Fruit fly (Drosophila melanogaster): Measurements from ENCODE around the gene Fhos.

DNA sequence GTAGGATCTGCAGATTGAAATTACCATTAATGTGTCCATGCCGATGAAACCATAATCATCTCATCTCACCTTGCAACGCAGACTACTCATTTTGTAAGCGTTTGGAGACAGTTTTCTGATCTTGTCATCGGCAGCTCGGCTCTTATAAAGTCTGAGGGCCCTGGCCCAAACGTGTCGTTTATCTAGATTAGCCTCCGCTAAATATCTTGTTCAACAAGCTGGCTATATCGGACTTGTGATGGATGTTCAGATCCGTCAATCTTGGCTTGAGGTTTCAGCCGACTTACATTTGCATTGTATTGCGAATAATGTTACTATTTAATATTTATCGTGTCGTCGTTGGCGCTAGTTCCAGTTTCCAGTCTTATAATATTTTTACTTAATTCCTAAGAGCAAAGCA, 27.7 kb upstream of the Fhos start, which contains the start of gene CG43965:
- no peak for TF ChIP-seq h (optimal IDR thresholded peaks at IDR 0.05)
- TF ChIP-seq Sin3A (optimal IDR thresholded peaks at IDR 0.05), result no peak

Measured in Kc167 (cell line).